Fruit fly (Drosophila melanogaster) whole organism, embryonic: ENCODE results near the gene Argk1.

Experiments
- Antp ChIP-seq: fragments of 200-800 bp; sonication (Bioruptor generic); optimal IDR thresholded peaks from 3 replicates; lab custom pipeline; 2016; ENCODE audit warnings: missing biosample characterization, missing genetic modification characterization
- CG10431 ChIP-seq: fragments of 200-800 bp; sonication (Bioruptor generic); optimal IDR thresholded peaks from 3 replicates; lab custom pipeline; 2018; ENCODE audit warnings: missing biosample characterization, mild to moderate bottlenecking, missing genetic modification characterization
- CG11085 ChIP-seq: fragments of 200-800 bp; sonication (Bioruptor generic); IDR thresholded peaks from 2 replicates; pipeline ENCODE4 v1.3.6; 2022; ENCODE audit warnings: missing biosample characterization, missing genetic modification characterization
- CG11247 ChIP-seq: fragments of 200-800 bp; sonication (Bioruptor generic); IDR thresholded peaks from 2 replicates; pipeline ENCODE4 v1.3.6; 2022; ENCODE audit warnings: missing biosample characterization, missing genetic modification characterization
- CG11398 ChIP-seq: fragments of 200-800 bp; sonication (Bioruptor generic); optimal IDR thresholded peaks from 2 replicates; lab custom pipeline; 2016; ENCODE audit warnings: missing biosample characterization, missing genetic modification characterization
- CG11723 ChIP-seq: fragments of 200-800 bp; sonication (Bioruptor generic); optimal IDR thresholded peaks from 2 replicates; lab custom pipeline; 2017; ENCODE audit warnings: missing biosample characterization, mild to moderate bottlenecking, missing genetic modification characterization
- CG13894 ChIP-seq: fragments of 200-800 bp; sonication (Bioruptor generic); optimal IDR thresholded peaks from 3 replicates; lab custom pipeline; 2018; ENCODE audit warnings: missing biosample characterization, mild to moderate bottlenecking, missing genetic modification characterization, moderate library complexity
- CG15269 ChIP-seq: fragments of 200-800 bp; sonication (Bioruptor generic); optimal IDR thresholded peaks from 2 replicates; lab custom pipeline; 2018; ENCODE audit warnings: missing biosample characterization, mild to moderate bottlenecking, missing genetic modification characterization, moderate library complexity
- CG1603 ChIP-seq: fragments of 200-800 bp; sonication (Bioruptor generic); optimal IDR thresholded peaks from 2 replicates; lab custom pipeline; 2019; ENCODE audit warnings: missing biosample characterization, mild to moderate bottlenecking, missing genetic modification characterization, moderate library complexity
- CG16813 ChIP-seq: fragments of 200-800 bp; sonication (Bioruptor generic); IDR thresholded peaks from 3 replicates; pipeline ENCODE4 v1.3.6; 2022; ENCODE audit warnings: missing biosample characterization, missing genetic modification characterization; ENCODE audit not compliant: partially characterized antibody
- CG17361 ChIP-seq: fragments of 200-800 bp; sonication (Bioruptor generic); IDR thresholded peaks from 3 replicates; pipeline ENCODE4 v1.3.6; 2022; ENCODE audit warnings: missing biosample characterization, missing genetic modification characterization
- CG17829 ChIP-seq: fragments of 200-800 bp; optimal IDR thresholded peaks from 2 replicates; lab custom pipeline; 2019; ENCODE audit warnings: missing biosample characterization, mild to moderate bottlenecking, missing genetic modification characterization, moderate library complexity
- CG17912 ChIP-seq: fragments of 200-800 bp; sonication (Bioruptor generic); optimal IDR thresholded peaks from 2 replicates; lab custom pipeline; 2018; ENCODE audit warnings: missing biosample characterization, mild to moderate bottlenecking, missing genetic modification characterization
- CG18011 ChIP-seq: fragments of 200-800 bp; sonication (Bioruptor generic); optimal IDR thresholded peaks from 2 replicates; lab custom pipeline; 2017; ENCODE audit warnings: missing biosample characterization, missing genetic modification characterization, mild to moderate bottlenecking, moderate library complexity, missing genotype
- CG18262 ChIP-seq: fragments of 200-800 bp; optimal IDR thresholded peaks from 3 replicates; lab custom pipeline; 2019; ENCODE audit warnings: missing biosample characterization, mild to moderate bottlenecking, missing genetic modification characterization, moderate library complexity
- CG18476 ChIP-seq: fragments of 200-800 bp; sonication (Bioruptor generic); optimal IDR thresholded peaks from 2 replicates; lab custom pipeline; 2016; ENCODE audit warnings: missing biosample characterization, mild to moderate bottlenecking, missing genetic modification characterization
- CG18619 ChIP-seq: fragments of 200-800 bp; sonication (Bioruptor generic); optimal IDR thresholded peaks from 3 replicates; lab custom pipeline; 2017; ENCODE audit warnings: missing biosample characterization, mild to moderate bottlenecking, missing genetic modification characterization
- CG31441 ChIP-seq: fragments of 200-800 bp; sonication (Bioruptor generic); IDR thresholded peaks from 2 replicates; pipeline ENCODE4 v1.3.6; 2022; ENCODE audit warnings: missing biosample characterization, missing genetic modification characterization
- CG4404 ChIP-seq: fragments of 200-800 bp; sonication (Bioruptor generic); IDR thresholded peaks from 2 replicates; pipeline ENCODE4 v1.3.6; 2022; ENCODE audit warnings: missing biosample characterization, missing genetic modification characterization
- CG6689 ChIP-seq: fragments of 200-800 bp; sonication (Bioruptor generic); IDR thresholded peaks from 2 replicates; pipeline ENCODE4 v1.3.6; 2022; ENCODE audit warnings: missing biosample characterization, missing genetic modification characterization
- CG7786 ChIP-seq: fragments of 200-800 bp; sonication (Bioruptor generic); optimal IDR thresholded peaks from 2 replicates; lab custom pipeline; 2016; ENCODE audit warnings: missing biosample characterization, missing genetic modification characterization
- CG7928 ChIP-seq: fragments of 200-800 bp; sonication (Bioruptor generic); optimal IDR thresholded peaks from 2 replicates; lab custom pipeline; 2017; ENCODE audit warnings: missing biosample characterization, mild to moderate bottlenecking, missing genetic modification characterization
- CG9437 ChIP-seq: fragments of 200-800 bp; sonication (Bioruptor generic); optimal IDR thresholded peaks from 2 replicates; lab custom pipeline; 2018; ENCODE audit warnings: missing biosample characterization, mild to moderate bottlenecking, missing genetic modification characterization
- Camta ChIP-seq: fragments of 200-800 bp; sonication (Bioruptor generic); optimal IDR thresholded peaks from 2 replicates; lab custom pipeline; 2016; ENCODE audit warnings: missing biosample characterization, missing genetic modification characterization
- D ChIP-seq, 2 experiments: fragments of 200-800 bp in 1 of 2; fragments of >200 bp in 1 of 2; sonication (Bioruptor generic) in 1 of 2; optimal IDR thresholded peaks; 2 replicates in 1 of 2; 3 replicates in 1 of 2; lab custom pipeline; 2017; ENCODE audit warnings: mild to moderate bottlenecking in 1 of 2, missing biosample characterization in 1 of 2, missing genetic modification characterization in 1 of 2, missing genetic modification reagents in 1 of 2
- Dek ChIP-seq: fragments of 200-800 bp; sonication (Bioruptor generic); optimal IDR thresholded peaks from 3 replicates; lab custom pipeline; 2019; ENCODE audit warnings: missing biosample characterization, mild to moderate bottlenecking, missing genetic modification characterization, moderate library complexity
- Dp ChIP-seq: fragments of 200-800 bp; sonication (Bioruptor generic); optimal IDR thresholded peaks from 2 replicates; lab custom pipeline; 2018; ENCODE audit warnings: missing biosample characterization, mild to moderate bottlenecking, missing genetic modification characterization, moderate library complexity
- E2f1 ChIP-seq: fragments of 200-800 bp; sonication (Bioruptor generic); IDR thresholded peaks from 2 replicates; pipeline ENCODE4 v1.3.6; 2022; ENCODE audit warnings: missing biosample characterization, missing genetic modification characterization
- Ets65A ChIP-seq: fragments of 200-800 bp; sonication (Bioruptor generic); peaks from one replicate; lab custom pipeline; 2016; ENCODE audit warnings: missing biosample characterization, missing genetic modification characterization
- HLH3B ChIP-seq: fragments of 200-800 bp; sonication (Bioruptor generic); IDR thresholded peaks from 2 replicates; pipeline ENCODE4 v1.3.6; 2022; ENCODE audit warnings: missing biosample characterization, missing genetic modification characterization
- Hr51 ChIP-seq, 2 experiments: fragments of 200-800 bp; sonication (Bioruptor generic); optimal IDR thresholded peaks; 2 replicates in 1 of 2; 3 replicates in 1 of 2; lab custom pipeline; 2016 to 2018; ENCODE audit warnings: missing biosample characterization in 2 of 2, missing genetic modification characterization in 2 of 2, mild to moderate bottlenecking in 1 of 2, moderate library complexity in 1 of 2
- MTF-1 ChIP-seq: fragments of 200-800 bp; sonication (Bioruptor generic); optimal IDR thresholded peaks from 2 replicates; lab custom pipeline; 2018; ENCODE audit warnings: missing biosample characterization, mild to moderate bottlenecking, missing genetic modification characterization, borderline replicate concordance
- NC2β ChIP-seq: fragments of 200-800 bp; sonication (Bioruptor generic); optimal IDR thresholded peaks from 2 replicates; lab custom pipeline; 2016; ENCODE audit warnings: missing biosample characterization, missing genetic modification characterization
- Scr ChIP-seq: fragments of 200-800 bp; sonication (Bioruptor generic); IDR thresholded peaks from 2 replicates; pipeline ENCODE4 v1.3.6; 2022; ENCODE audit warnings: missing biosample characterization, missing genetic modification characterization; ENCODE audit not compliant: partially characterized antibody
- Sox100B ChIP-seq: fragments of 200-800 bp; sonication (Bioruptor generic); optimal IDR thresholded peaks from 3 replicates; lab custom pipeline; 2018; ENCODE audit warnings: missing biosample characterization, mild to moderate bottlenecking, missing genetic modification characterization
- Sox102F ChIP-seq: fragments of 200-800 bp; sonication (Bioruptor generic); optimal IDR thresholded peaks from 2 replicates; lab custom pipeline; 2018; ENCODE audit warnings: missing biosample characterization, mild to moderate bottlenecking, missing genetic modification characterization, moderate library complexity
- Tbp ChIP-seq: fragments of >200 bp; optimal IDR thresholded peaks from 2 replicates; lab custom pipeline; 2018; ENCODE audit warnings: missing biosample characterization, missing genetic modification characterization
- abd-A ChIP-seq: fragments of 200-800 bp; sonication (Bioruptor generic); optimal IDR thresholded peaks from 3 replicates; lab custom pipeline; 2019; ENCODE audit warnings: missing biosample characterization, mild to moderate bottlenecking, missing genetic modification characterization, moderate library complexity
- ase ChIP-seq: fragments of 200-800 bp; sonication (Bioruptor generic); IDR thresholded peaks from 3 replicates; pipeline ENCODE4 v1.3.6; 2022; ENCODE audit warnings: missing biosample characterization, missing genetic modification characterization
- btn ChIP-seq: fragments of 200-800 bp; sonication (Bioruptor generic); optimal IDR thresholded peaks from 2 replicates; lab custom pipeline; 2016; ENCODE audit warnings: missing biosample characterization, missing genetic modification characterization
- fru ChIP-seq: fragments of >200 bp; optimal IDR thresholded peaks from 2 replicates; lab custom pipeline; 2017
- gcm ChIP-seq: fragments of 200-800 bp; sonication (Bioruptor generic); optimal IDR thresholded peaks from 2 replicates; lab custom pipeline; 2019; ENCODE audit warnings: missing biosample characterization, mild to moderate bottlenecking, missing genetic modification characterization, moderate library complexity
- lilli ChIP-seq: fragments of 200-800 bp; sonication (Bioruptor generic); optimal IDR thresholded peaks from 3 replicates; lab custom pipeline; 2016; ENCODE audit warnings: missing biosample characterization, missing genetic modification characterization
- nerfin-2 ChIP-seq: fragments of 200-800 bp; sonication (Bioruptor generic); IDR thresholded peaks from 2 replicates; pipeline ENCODE4 v1.3.6; 2022; ENCODE audit warnings: missing biosample characterization, missing genetic modification characterization; ENCODE audit not compliant: partially characterized antibody
- odd ChIP-seq: fragments of 200-800 bp; sonication (Bioruptor generic); optimal IDR thresholded peaks from 2 replicates; lab custom pipeline; 2017; ENCODE audit warnings: missing biosample characterization, mild to moderate bottlenecking, missing genetic modification characterization
- sc ChIP-seq, 3 experiments: fragments of >200 bp in 2 of 3; fragments of 200-800 bp in 1 of 3; sonication (Bioruptor generic) in 1 of 3; optimal IDR thresholded peaks; 2 replicates in 2 of 3; 3 replicates in 1 of 3; lab custom pipeline; 2017; ENCODE audit warnings: mild to moderate bottlenecking in 1 of 3, missing biosample characterization in 1 of 3, missing genetic modification characterization in 1 of 3, missing genetic modification reagents in 1 of 3
- sens ChIP-seq: fragments of 200-800 bp; sonication (Bioruptor generic); peaks from one replicate; lab custom pipeline; 2016; ENCODE audit warnings: missing biosample characterization, missing genetic modification characterization
- shn ChIP-seq: fragments of 200-800 bp; sonication (Bioruptor generic); optimal IDR thresholded peaks from 3 replicates; lab custom pipeline; 2016; ENCODE audit warnings: missing biosample characterization, missing genetic modification characterization
- ttk ChIP-seq: fragments of 200-800 bp; sonication (Bioruptor generic); IDR thresholded peaks from 2 replicates; pipeline ENCODE4 v2.1.2; 2022; ENCODE audit warnings: missing biosample characterization, missing genetic modification characterization
- wdn ChIP-seq: fragments of 200-800 bp; sonication (Bioruptor generic); IDR thresholded peaks from 2 replicates; pipeline ENCODE4 v1.3.6; 2022; ENCODE audit warnings: missing biosample characterization, missing genetic modification characterization

The Argk1 gene

dm6 chr3L:9028057-9028456 lies 37.8 kb downstream of the Argk1 start:
- no peak for TF ChIP-seq btn (GFP tag; lab: Kevin White, UChicago)
- no peak for TF ChIP-seq ttk (GFP tag; lab: Robert Waterston, UW)
- TF ChIP-seq D (optimal IDR thresholded peaks at IDR 0.05; lab: Kevin White, UChicago), result no peak
- peak; percentile 38 for TF ChIP-seq D (GFP tag; optimal IDR thresholded peaks at IDR 0.05; lab: Kevin White, UChicago)
- TF ChIP-seq CG17361 (GFP tag; lab: Robert Waterston, UW), result 0 out of 3 replicates have a peak, but pooled peaks have one; percentile 25
- TF ChIP-seq Scr (GFP tag; lab: Robert Waterston, UW), result no peak
- peak; percentile 27 for TF ChIP-seq lilli
- no peak for TF ChIP-seq CG17912 (GFP tag; lab: Kevin White, UChicago)
- TF ChIP-seq Dp, result no peak
- TF ChIP-seq CG11723 (GFP tag; lab: Kevin White, UChicago), result peak; percentile 0
- no peak for TF ChIP-seq CG7928 (GFP tag; lab: Kevin White, UChicago)
- peak; percentile 56 for TF ChIP-seq Camta (GFP tag; lab: Kevin White, UChicago)
- TF ChIP-seq Antp (GFP tag; lab: Kevin White, UChicago), result peak; percentile 22
- TF ChIP-seq sens, result peak; percentile 95
- TF ChIP-seq CG31441 (GFP tag; lab: Robert Waterston, UW), result peak; percentile 51; the same call in 1 of the 2 replicates
- TF ChIP-seq CG11398 (GFP tag; lab: Kevin White, UChicago), result peak; percentile 8
- no peak for TF ChIP-seq abd-A
- peak; percentile 57 for TF ChIP-seq CG1603 (tag; lab: Kevin White, UChicago)
- TF ChIP-seq Ets65A (GFP tag; lab: Kevin White, UChicago), result peak; percentile 92
- no peak for TF ChIP-seq MTF-1 (GFP tag; lab: Kevin White, UChicago)
- TF ChIP-seq Dek (tag; lab: Kevin White, UChicago), result no peak
- peak; percentile 55 for TF ChIP-seq CG17829 (tag; lab: Kevin White, UChicago)
- TF ChIP-seq gcm (GFP tag; lab: Kevin White, UChicago), result no peak
- no peak for TF ChIP-seq CG10431 (GFP tag; lab: Kevin White, UChicago)
- TF ChIP-seq CG9437 (GFP tag; lab: Kevin White, UChicago), result peak; percentile 3
- TF ChIP-seq nerfin-2, result no peak
- TF ChIP-seq Sox102F, result peak; percentile 62
- no peak for TF ChIP-seq CG18011 (GFP tag; lab: Kevin White, UChicago)
- TF ChIP-seq sc (optimal IDR thresholded peaks at IDR 0.05; lab: Kevin White, UChicago), result no peak
- TF ChIP-seq sc (GFP tag; optimal IDR thresholded peaks at IDR 0.05; lab: Kevin White, UChicago), result peak; percentile 32
- 0 out of 3 replicates have a peak, but pooled peaks have one; percentile 28 for TF ChIP-seq ase
- no peak for TF ChIP-seq fru
- 0 out of 2 replicates have a peak, but pooled peaks have one; percentile 33 for TF ChIP-seq CG6689 (GFP tag; lab: Robert Waterston, UW)
- peak in 1 of 2 experiments; percentile 27 for TF ChIP-seq Hr51 (GFP tag; optimal IDR thresholded peaks at IDR 0.05; lab: Kevin White, UChicago)
- no peak for TF ChIP-seq CG11085
- peak; percentile 30 for TF ChIP-seq CG15269 (tag; lab: Kevin White, UChicago)
- peak; percentile 30 for TF ChIP-seq Sox100B
- TF ChIP-seq shn, result no peak
- TF ChIP-seq CG18619 (GFP tag; lab: Kevin White, UChicago), result peak; percentile 13
- no peak for TF ChIP-seq CG13894
- peak; percentile 28 for TF ChIP-seq NC2β (GFP tag; lab: Kevin White, UChicago)
- no peak for TF ChIP-seq odd
- TF ChIP-seq CG11247 (GFP tag; lab: Robert Waterston, UW), result no peak
- TF ChIP-seq wdn, result no peak
- peak; percentile 31; the same call in 1 of the 2 replicates for TF ChIP-seq CG4404 (GFP tag; lab: Robert Waterston, UW)
- TF ChIP-seq E2f1 (GFP tag; lab: Robert Waterston, UW), result no peak
- TF ChIP-seq HLH3B (GFP tag; lab: Robert Waterston, UW), result peak; percentile 59; the same call in 1 of the 2 replicates
- no peak for TF ChIP-seq Tbp (GFP tag; lab: Kevin White, UChicago)
- TF ChIP-seq CG18262, result peak; percentile 62
- no peak for TF ChIP-seq CG16813 (GFP tag; lab: Robert Waterston, UW)
- no peak for TF ChIP-seq CG7786 (GFP tag; lab: Kevin White, UChicago)
- TF ChIP-seq CG18476 (GFP tag; lab: Kevin White, UChicago), result peak; percentile 26
